Fruit fly (Drosophila melanogaster): ENCODE data around the gene CG8188.

Gene CG8188

dm6 chrX:17743598-17743997, 40.8 kb upstream of the CG8188 start (continued):
- TF ChIP-seq Taf1 (GFP tag; IDR thresholded peaks at IDR 0.05), result no peak

dm6 chrX:17742592-17743364, 40.0 kb upstream of the CG8188 start:
- TF ChIP-seq dati (GFP tag; IDR thresholded peaks at IDR 0.05) (no peak), CG10321 (GFP tag; IDR thresholded peaks at IDR 0.05) (no peak), CG15696 (tag; optimal IDR thresholded peaks at IDR 0.05) (peak; percentile 23), CG12155 (GFP tag; optimal IDR thresholded peaks at IDR 0.05) (no peak), CG6854 (GFP tag; optimal IDR thresholded peaks at IDR 0.05) (no peak), gem (tag; optimal IDR thresholded peaks at IDR 0.05) (peak; percentile 62), gfzf (GFP tag; optimal IDR thresholded peaks at IDR 0.05) (peak; percentile 43), CG4854 (GFP tag; optimal IDR thresholded peaks at IDR 0.05) (no peak), hkb (optimal IDR thresholded peaks at IDR 0.05) (no peak), hkb (GFP tag; IDR thresholded peaks at IDR 0.05) (peak; percentile 62), lbe (GFP tag; optimal IDR thresholded peaks at IDR 0.05) (peak; percentile 60), lilli (GFP tag; optimal IDR thresholded peaks at IDR 0.05) (peak; percentile 19), Dref (GFP tag; IDR thresholded peaks at IDR 0.05) (no peak), CG3847 (GFP tag; IDR thresholded peaks at IDR 0.05) (no peak), CG17385 (GFP tag; optimal IDR thresholded peaks at IDR 0.05) (peak; percentile 19), CG13424 (tag; optimal IDR thresholded peaks at IDR 0.05) (peak; percentile 45), CG4820 (GFP tag; optimal IDR thresholded peaks at IDR 0.05) (peak; percentile 35), sob (GFP tag; IDR thresholded peaks at IDR 0.05) (no peak), kni (GFP tag; optimal IDR thresholded peaks at IDR 0.05) (peak; percentile 68), trh (GFP tag; optimal IDR thresholded peaks at IDR 0.05) (no peak), Dll (GFP tag; IDR thresholded peaks at IDR 0.05; ENCODE audit: partially characterized antibody) (0 out of 4 replicates have a peak, but pooled peaks have one; percentile 56), CG8944 (GFP tag; optimal IDR thresholded peaks at IDR 0.05) (peak; percentile 1), CG4730 (GFP tag; IDR thresholded peaks at IDR 0.05) (no peak), h (optimal IDR thresholded peaks at IDR 0.05) (no peak), Ets65A (GFP tag) (peak; percentile 54), CG8388 (GFP tag; optimal IDR thresholded peaks at IDR 0.05) (peak; percentile 14), CG18619 (GFP tag; optimal IDR thresholded peaks at IDR 0.05) (peak; percentile 1), CG15601 (tag; optimal IDR thresholded peaks at IDR 0.05) (no peak), CG14667 (GFP tag; IDR thresholded peaks at IDR 0.05) (no peak), btn (GFP tag; optimal IDR thresholded peaks at IDR 0.05) (peak; percentile 7), Sry-β (GFP tag; optimal IDR thresholded peaks at IDR 0.05) (no peak), NC2α (GFP tag; optimal IDR thresholded peaks at IDR 0.05) (no peak), CG17912 (GFP tag; optimal IDR thresholded peaks at IDR 0.05) (no peak), CG7963 (GFP tag; IDR thresholded peaks at IDR 0.05; ENCODE audit: partially characterized antibody) (no peak), Xrp1 (GFP tag; IDR thresholded peaks at IDR 0.05) (peak; percentile 42; the same call in 1 of the 2 replicates), CG6272 (GFP tag; IDR thresholded peaks at IDR 0.05) (no peak), Usf (GFP tag; optimal IDR thresholded peaks at IDR 0.05) (no peak), ttk (GFP tag; IDR thresholded peaks at IDR 0.05) (no peak), ac (GFP tag; optimal IDR thresholded peaks at IDR 0.05) (no peak), CG34422 (GFP tag; IDR thresholded peaks at IDR 0.05) (no peak), inv (GFP tag; IDR thresholded peaks at IDR 0.05; ENCODE audit: partially characterized antibody) (no peak), CG15269 (tag; optimal IDR thresholded peaks at IDR 0.05) (peak; percentile 37), Doc2 (GFP tag; IDR thresholded peaks at IDR 0.05) (no peak), B-H2 (GFP tag; optimal IDR thresholded peaks at IDR 0.05) (no peak), exex (tag; optimal IDR thresholded peaks at IDR 0.05) (no peak), CG13287 (GFP tag; IDR thresholded peaks at IDR 0.05; ENCODE audit: partially characterized antibody) (peak; percentile 45), CG6813 (GFP tag; optimal IDR thresholded peaks at IDR 0.05) (no peak), dm (GFP tag; optimal IDR thresholded peaks at IDR 0.05) (no peak)
